Worm (Caenorhabditis elegans): Measurements from ENCODE around the gene bath-47.
A peak's percentile ranks its signal among the peaks of the same experiment; 100 is the strongest.

The bath-47 gene

DNA sequence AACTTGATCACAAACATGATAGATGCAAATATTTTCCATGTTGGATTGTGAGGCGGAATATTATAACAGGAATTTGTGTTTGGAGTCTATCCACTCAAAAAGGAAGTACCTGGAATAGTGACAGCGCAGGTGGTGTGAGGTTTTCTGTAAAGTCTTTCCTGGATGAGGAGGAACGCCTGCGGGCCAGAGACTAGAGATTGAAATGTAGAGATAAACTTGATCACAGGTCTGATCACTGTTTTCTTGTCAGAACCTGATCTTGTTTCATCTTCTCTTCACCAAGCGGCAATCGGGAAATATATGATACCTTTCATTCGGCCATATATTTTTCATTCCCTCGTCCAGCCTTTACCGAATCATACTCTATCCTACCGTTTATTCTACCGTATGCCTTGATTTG is 15.3 kb upstream of the bath-47 start, which contains the start of gene T07H3.8:
Gene T07H3.8 (plus strand): TSS at position 301 of the 400 bp plus-strand sequence.
- TF ChIP-seq skn-1 (tag; optimal IDR thresholded peaks at IDR 0.05) (no peak), nhr-11 (tag; optimal IDR thresholded peaks at IDR 0.05) (no peak), lin-39 (tag; optimal IDR thresholded peaks at IDR 0.05) (no peak), fos-1 (tag; optimal IDR thresholded peaks at IDR 0.05) (no peak), ceh-16 (tag; optimal IDR thresholded peaks at IDR 0.05) (no peak), ama-1 (optimal IDR thresholded peaks at IDR 0.05) (no peak), zag-1 (tag; optimal IDR thresholded peaks at IDR 0.05) (no peak), ztf-11 (tag; optimal IDR thresholded peaks at IDR 0.05) (no peak), R02D3.7 (tag; optimal IDR thresholded peaks at IDR 0.05) (no peak), egl-27 (tag; optimal IDR thresholded peaks at IDR 0.05) (no peak), ztf-4 (tag; optimal IDR thresholded peaks at IDR 0.05) (no peak), hmg-11 (tag; optimal IDR thresholded peaks at IDR 0.05) (no peak)

DNA sequence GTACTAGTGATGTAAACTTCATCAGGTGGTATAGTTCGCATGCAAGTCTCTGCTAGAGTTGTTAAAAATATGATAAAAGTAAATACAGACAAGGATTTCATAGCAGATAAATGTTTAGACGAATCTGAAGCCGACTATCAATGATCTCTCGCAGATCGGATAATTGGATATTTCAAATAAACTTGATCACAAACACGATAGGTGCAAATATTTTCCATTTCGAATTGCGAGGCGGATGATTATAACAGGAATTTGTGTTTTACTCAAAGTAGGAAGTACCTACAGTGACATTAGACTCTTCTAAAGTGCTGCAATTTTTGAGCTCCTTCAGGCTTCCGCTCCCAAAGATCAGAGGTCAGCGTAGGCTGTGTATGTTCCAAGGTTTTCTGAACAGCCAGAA is 11.8 kb upstream of the bath-47 start, which contains the start of gene T07H3.7:
Gene T07H3.7 (minus strand): TSS at position 101 of the 400 bp plus-strand sequence.
- no peak for TF ChIP-seq jun-1 (tag; optimal IDR thresholded peaks at IDR 0.05)
- TF ChIP-seq ztf-4 (tag; optimal IDR thresholded peaks at IDR 0.05) = no peak
- TF ChIP-seq nhr-67 (tag; optimal IDR thresholded peaks at IDR 0.05) = no peak
- no peak for TF ChIP-seq lin-15B (tag; optimal IDR thresholded peaks at IDR 0.05)
- TF ChIP-seq nhr-23 (tag; optimal IDR thresholded peaks at IDR 0.05) = no peak
- no peak for TF ChIP-seq unc-62 (GFP tag; optimal IDR thresholded peaks at IDR 0.05)
- no peak for TF ChIP-seq ceh-28 (tag; optimal IDR thresholded peaks at IDR 0.05)
- no peak for TF ChIP-seq pha-4 (tag; optimal IDR thresholded peaks at IDR 0.05)
- TF ChIP-seq daf-12 (tag; optimal IDR thresholded peaks at IDR 0.05) = no peak
- TF ChIP-seq egl-27 (tag; optimal IDR thresholded peaks at IDR 0.05) = no peak

DNA sequence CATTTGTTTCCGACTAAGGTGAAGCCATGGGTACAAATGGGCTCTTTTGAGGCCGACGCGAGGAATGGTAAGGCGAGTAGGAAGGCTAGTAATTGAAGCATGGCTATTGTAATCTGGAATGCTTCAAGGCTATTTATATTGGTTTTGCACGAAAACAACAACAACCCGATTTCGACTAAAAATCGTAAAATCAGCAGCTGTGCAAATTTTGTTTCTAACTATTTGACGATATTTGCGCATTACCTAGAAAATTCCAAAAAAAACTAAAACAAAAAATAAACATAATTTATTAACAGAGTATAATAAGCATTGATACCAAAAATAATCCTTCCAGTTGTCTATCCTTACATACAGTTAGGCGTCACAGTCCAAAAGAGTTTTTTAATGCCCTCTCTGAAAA is 6.5 kb upstream of the bath-47 start, which contains the start of gene clec-20:
Gene clec-20 (minus strand): TSS at position 101 of the 400 bp plus-strand sequence.
- no peak for TF ChIP-seq nhr-43 (tag; optimal IDR thresholded peaks at IDR 0.05; ENCODE audit: poor library complexity, severe bottlenecking)
- TF ChIP-seq daf-12 (tag; optimal IDR thresholded peaks at IDR 0.05) = no peak
- no peak for TF ChIP-seq nhr-12 (tag; optimal IDR thresholded peaks at IDR 0.05)
- TF ChIP-seq fkh-2 (tag; optimal IDR thresholded peaks at IDR 0.05) = no peak
- TF ChIP-seq fos-1 (tag; optimal IDR thresholded peaks at IDR 0.05) = no peak
- TF ChIP-seq lin-39 (tag; optimal IDR thresholded peaks at IDR 0.05) = no peak
- TF ChIP-seq ama-1 (optimal IDR thresholded peaks at IDR 0.05) = no peak
- TF ChIP-seq nhr-77 (tag; optimal IDR thresholded peaks at IDR 0.05) = no peak
- no peak for TF ChIP-seq eor-1 (tag; optimal IDR thresholded peaks at IDR 0.05)
- no peak for TF ChIP-seq nfya-1 (tag; optimal IDR thresholded peaks at IDR 0.05; ENCODE audit: insufficient read depth)
- no peak for TF ChIP-seq pha-4 (tag; optimal IDR thresholded peaks at IDR 0.05)
- no peak for TF ChIP-seq pqm-1 (tag; optimal IDR thresholded peaks at IDR 0.05)
- TF ChIP-seq tbx-2 (tag; optimal IDR thresholded peaks at IDR 0.05) = no peak
- TF ChIP-seq nhr-25 (tag; optimal IDR thresholded peaks at IDR 0.05) = no peak
- TF ChIP-seq nhr-76 (tag; optimal IDR thresholded peaks at IDR 0.05) = no peak
- TF ChIP-seq elt-3 (tag; optimal IDR thresholded peaks at IDR 0.05) = no peak

DNA sequence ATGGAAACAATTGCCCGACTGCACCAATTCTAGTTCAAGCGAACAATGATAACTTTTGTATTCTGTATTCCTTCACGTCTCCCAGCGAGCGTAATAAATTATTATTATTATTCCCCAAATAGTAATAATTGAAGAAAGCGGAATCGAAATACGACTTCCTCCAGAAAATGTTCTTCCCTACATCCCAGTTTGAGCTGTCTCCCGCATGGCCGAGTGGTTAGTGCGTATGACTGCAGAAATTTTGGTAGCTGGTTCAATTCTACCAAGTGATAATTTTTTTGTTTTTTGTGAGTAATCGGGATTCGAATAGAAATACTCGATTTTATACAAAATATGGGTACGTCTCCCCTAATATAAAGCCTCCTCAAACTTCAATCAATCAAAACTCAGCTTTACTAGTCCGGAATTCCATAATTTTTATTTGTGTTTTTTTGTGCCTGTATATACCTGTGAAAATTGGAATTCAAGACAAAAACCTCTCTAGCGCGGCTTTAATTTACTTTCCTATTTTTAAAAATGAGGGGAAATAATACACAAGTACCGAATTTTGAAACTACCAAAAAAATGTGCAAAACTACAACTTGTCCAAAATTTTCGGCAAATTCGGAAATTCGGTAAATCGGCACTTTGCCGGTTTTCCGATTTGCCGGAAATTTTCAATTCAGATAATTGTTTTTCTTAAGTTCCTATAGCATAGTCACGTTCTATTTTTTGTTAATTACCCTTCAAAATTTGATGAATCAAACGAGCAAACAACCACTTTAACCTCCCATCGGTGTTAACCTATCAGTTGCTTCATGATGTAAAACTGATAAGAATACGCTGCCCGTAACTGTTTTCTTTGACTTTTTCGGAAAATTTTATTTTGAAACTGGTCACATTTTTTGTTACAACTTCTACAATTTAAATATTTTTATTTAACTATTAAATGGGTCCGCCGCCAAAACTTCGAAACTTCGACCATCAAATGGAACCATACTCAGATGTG is 4.2 kb upstream of the bath-47 start, which contains the start of gene bath-46:
Gene bath-46 (plus strand): TSS at position 806 of the 988 bp plus-strand sequence.
- TF ChIP-seq nhr-237 (tag; optimal IDR thresholded peaks at IDR 0.05) = no peak
- TF ChIP-seq elt-2 (tag; optimal IDR thresholded peaks at IDR 0.05) = peak; percentile 73
- no peak for TF ChIP-seq nhr-67 (tag; optimal IDR thresholded peaks at IDR 0.05)
- no peak for TF ChIP-seq ztf-4 (tag; optimal IDR thresholded peaks at IDR 0.05)
- peak; percentile 49 for TF ChIP-seq pqm-1 (tag; optimal IDR thresholded peaks at IDR 0.05)

DNA sequence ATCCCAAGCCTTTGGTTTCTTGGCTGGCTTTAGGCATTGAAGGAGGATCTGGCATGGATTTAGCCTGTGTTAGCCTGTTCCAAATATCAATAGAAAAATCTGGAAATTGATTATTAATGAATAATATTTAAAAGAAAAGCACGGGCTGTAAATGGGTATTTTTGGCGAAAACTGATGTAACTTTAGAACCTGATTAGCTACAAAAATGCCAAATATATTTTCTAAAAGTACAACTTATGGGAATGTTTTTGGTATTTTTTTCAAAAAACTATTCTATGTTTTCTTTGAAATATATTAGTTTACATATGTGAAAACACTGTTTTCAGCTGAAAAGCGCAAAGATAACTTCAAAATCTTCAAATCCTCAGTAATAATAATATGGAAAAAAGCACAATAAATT is 950 bp upstream of the bath-47 start, which contains the start of gene bath-26:
Gene bath-26 (minus strand): TSS at position 101 of the 400 bp plus-strand sequence.
- TF ChIP-seq mml-1 (tag; optimal IDR thresholded peaks at IDR 0.05) (no peak), unc-62 (GFP tag; optimal IDR thresholded peaks at IDR 0.05) (no peak), R02D3.7 (tag; optimal IDR thresholded peaks at IDR 0.05) (no peak), ceh-28 (tag; optimal IDR thresholded peaks at IDR 0.05) (no peak), ceh-16 (tag; optimal IDR thresholded peaks at IDR 0.05) (no peak), aly-2 (tag; optimal IDR thresholded peaks at IDR 0.05) (no peak), nhr-67 (tag; optimal IDR thresholded peaks at IDR 0.05) (no peak), fkh-2 (tag; optimal IDR thresholded peaks at IDR 0.05) (no peak), mdl-1 (tag; optimal IDR thresholded peaks at IDR 0.05) (no peak), nhr-11 (tag; optimal IDR thresholded peaks at IDR 0.05) (no peak), ZK546.5 (tag; optimal IDR thresholded peaks at IDR 0.05) (no peak), elt-1 (tag; optimal IDR thresholded peaks at IDR 0.05) (no peak), hmg-11 (tag; optimal IDR thresholded peaks at IDR 0.05) (no peak), zag-1 (tag; optimal IDR thresholded peaks at IDR 0.05) (no peak), ama-1 (optimal IDR thresholded peaks at IDR 0.05) (no peak), fkh-10 (GFP tag; optimal IDR thresholded peaks at IDR 0.05) (no peak), nhr-28 (tag; optimal IDR thresholded peaks at IDR 0.05) (no peak)

All from whole organism, L3 larva.